Fruit fly (Drosophila melanogaster) whole organism, embryonic: Measurements from ENCODE around the gene CG17778.

Experiments used
- BEAF-32 ChIP-seq: fragments of 200-800 bp; sonication (Bioruptor generic); optimal IDR thresholded peaks from 3 replicates; lab custom pipeline; 2017; ENCODE audit warnings: missing biosample characterization, missing genetic modification characterization, mild to moderate bottlenecking, moderate library complexity, missing genetic modification reagents
- CG10209 ChIP-seq: fragments of 200-800 bp; sonication (Bioruptor generic); optimal IDR thresholded peaks from 3 replicates; lab custom pipeline; 2017; ENCODE audit warnings: missing biosample characterization, mild to moderate bottlenecking, missing genetic modification characterization, missing genetic modification reagents
- CG12391 ChIP-seq: fragments of 200-800 bp; sonication (Bioruptor generic); optimal IDR thresholded peaks from 3 replicates; lab custom pipeline; 2018; ENCODE audit warnings: missing biosample characterization, mild to moderate bottlenecking, missing genetic modification characterization, moderate library complexity
- CG12942 ChIP-seq: fragments of 200-800 bp; sonication (Bioruptor generic); optimal IDR thresholded peaks from 3 replicates; lab custom pipeline; 2016; ENCODE audit warnings: missing biosample characterization, missing genetic modification characterization
- CG13287 ChIP-seq: fragments of 200-800 bp; sonication (Bioruptor generic); IDR thresholded peaks from 2 replicates; pipeline ENCODE4 v1.3.6; 2022; ENCODE audit warnings: missing biosample characterization, missing genetic modification characterization; ENCODE audit not compliant: partially characterized antibody
- CG15514 ChIP-seq: fragments of 200-800 bp; sonication (Bioruptor generic); optimal IDR thresholded peaks from 3 replicates; lab custom pipeline; 2017; ENCODE audit warnings: missing biosample characterization, missing genetic modification characterization, mild to moderate bottlenecking, moderate library complexity, missing genetic modification reagents
- CG17359 ChIP-seq: fragments of 200-800 bp; sonication (Bioruptor generic); optimal IDR thresholded peaks from 3 replicates; lab custom pipeline; 2018; ENCODE audit warnings: missing biosample characterization, mild to moderate bottlenecking, missing genetic modification characterization, moderate library complexity
- CG2129 ChIP-seq: fragments of 200-800 bp; sonication (Bioruptor generic); IDR thresholded peaks from 2 replicates; pipeline ENCODE4 v1.3.6; 2022; ENCODE audit warnings: missing biosample characterization, missing genetic modification characterization; ENCODE audit not compliant: partially characterized antibody
- CG2202 ChIP-seq: fragments of 200-800 bp; sonication (Bioruptor generic); optimal IDR thresholded peaks from 2 replicates; lab custom pipeline; 2018; ENCODE audit warnings: missing biosample characterization, mild to moderate bottlenecking, missing genetic modification characterization
- CG31365 ChIP-seq: fragments of 200-800 bp; sonication (Bioruptor generic); optimal IDR thresholded peaks from 2 replicates; lab custom pipeline; 2018; ENCODE audit warnings: missing biosample characterization, mild to moderate bottlenecking, missing genetic modification characterization
- CG31441 ChIP-seq: fragments of 200-800 bp; sonication (Bioruptor generic); IDR thresholded peaks from 2 replicates; pipeline ENCODE4 v1.3.6; 2022; ENCODE audit warnings: missing biosample characterization, missing genetic modification characterization
- CG6272 ChIP-seq: fragments of 200-800 bp; sonication (Bioruptor generic); IDR thresholded peaks from 2 replicates; pipeline ENCODE4 v1.3.6; 2022; ENCODE audit warnings: missing biosample characterization, missing genetic modification characterization
- CG6765 ChIP-seq: fragments of 200-800 bp; sonication (Bioruptor generic); optimal IDR thresholded peaks from 3 replicates; lab custom pipeline; 2017; ENCODE audit warnings: missing biosample characterization, mild to moderate bottlenecking, missing genetic modification characterization
- CG7963 ChIP-seq: fragments of 200-800 bp; sonication (Bioruptor generic); IDR thresholded peaks from 3 replicates; pipeline ENCODE4 v1.3.6; 2022; ENCODE audit warnings: missing biosample characterization, missing genetic modification characterization; ENCODE audit not compliant: partially characterized antibody
- CG8478 ChIP-seq: fragments of >200 bp; optimal IDR thresholded peaks from 2 replicates; lab custom pipeline; 2018
- CG9797 ChIP-seq: fragments of 200-800 bp; sonication (Bioruptor generic); optimal IDR thresholded peaks from 3 replicates; lab custom pipeline; 2018; ENCODE audit warnings: missing biosample characterization, mild to moderate bottlenecking, missing genetic modification characterization
- CG9817 ChIP-seq: fragments of 200-800 bp; sonication (Bioruptor generic); optimal IDR thresholded peaks from 2 replicates; lab custom pipeline; 2018; ENCODE audit warnings: missing biosample characterization, mild to moderate bottlenecking, missing genetic modification characterization, moderate library complexity
- CG9876 ChIP-seq: fragments of 200-800 bp; sonication (Bioruptor generic); optimal IDR thresholded peaks from 2 replicates; lab custom pipeline; 2016; ENCODE audit warnings: missing biosample characterization, missing genetic modification characterization
- Dfd ChIP-seq, 2 experiments: fragments of >200 bp; optimal IDR thresholded peaks; 2 replicates each; lab custom pipeline; 2017; ENCODE audit warnings: missing biosample characterization in 2 of 2, missing genetic modification characterization in 2 of 2
- Dp ChIP-seq: fragments of 200-800 bp; sonication (Bioruptor generic); optimal IDR thresholded peaks from 2 replicates; lab custom pipeline; 2018; ENCODE audit warnings: missing biosample characterization, mild to moderate bottlenecking, missing genetic modification characterization, moderate library complexity
- Drgx ChIP-seq: fragments of 200-800 bp; sonication (Bioruptor generic); IDR thresholded peaks from 2 replicates; pipeline ENCODE4 v1.3.6; 2022; ENCODE audit warnings: missing biosample characterization, missing genetic modification characterization
- E2f1 ChIP-seq: fragments of 200-800 bp; sonication (Bioruptor generic); IDR thresholded peaks from 2 replicates; pipeline ENCODE4 v1.3.6; 2022; ENCODE audit warnings: missing biosample characterization, missing genetic modification characterization
- Hand ChIP-seq: fragments of 200-800 bp; sonication (Bioruptor generic); optimal IDR thresholded peaks from 2 replicates; lab custom pipeline; 2017; ENCODE audit warnings: mild to moderate bottlenecking, missing biosample characterization, missing genetic modification reagents, missing genetic modification characterization
- Hmr ChIP-seq: fragments of 200-800 bp; sonication (Bioruptor generic); optimal IDR thresholded peaks from 3 replicates; lab custom pipeline; 2017; ENCODE audit warnings: mild to moderate bottlenecking, missing biosample characterization, missing genetic modification reagents, missing genetic modification characterization
- PHDP ChIP-seq: fragments of 200-800 bp; sonication (Bioruptor generic); optimal IDR thresholded peaks from 3 replicates; lab custom pipeline; 2018; ENCODE audit warnings: missing biosample characterization, mild to moderate bottlenecking, missing genetic modification characterization, moderate library complexity
- Spps ChIP-seq: fragments of 200-800 bp; sonication (Bioruptor generic); optimal IDR thresholded peaks from 2 replicates; lab custom pipeline; 2018; ENCODE audit warnings: missing biosample characterization, mild to moderate bottlenecking, missing genetic modification characterization
- Trl ChIP-seq, 3 experiments: fragments of >200 bp in 2 of 3; fragments of 200-800 bp in 1 of 3; sonication (Bioruptor generic) in 1 of 3; optimal IDR thresholded peaks; 2 replicates in 1 of 3; 3 replicates in 2 of 3; lab custom pipeline; 2016 to 2017; ENCODE audit warnings: missing biosample characterization in 1 of 3, missing genetic modification characterization in 1 of 3
- Xbp1 ChIP-seq: fragments of 200-800 bp; sonication (Bioruptor generic); optimal IDR thresholded peaks from 3 replicates; lab custom pipeline; 2016; ENCODE audit warnings: missing biosample characterization, mild to moderate bottlenecking, missing genetic modification characterization
- al ChIP-seq: fragments of 200-800 bp; sonication (Bioruptor generic); IDR thresholded peaks from 2 replicates; pipeline ENCODE4 v1.3.6; 2022; ENCODE audit warnings: missing biosample characterization, missing genetic modification characterization
- chif ChIP-seq, 2 experiments: fragments of 200-800 bp; sonication (Bioruptor generic); optimal IDR thresholded peaks; 3 replicates each; lab custom pipeline; 2016; ENCODE audit warnings: missing biosample characterization in 2 of 2, missing genetic modification characterization in 2 of 2
- chn ChIP-seq: fragments of 200-800 bp; sonication (Bioruptor generic); optimal IDR thresholded peaks from 2 replicates; lab custom pipeline; 2016; ENCODE audit warnings: missing biosample characterization, missing genetic modification characterization
- ci ChIP-seq: fragments of 200-800 bp; sonication (Bioruptor generic); IDR thresholded peaks from 3 replicates; pipeline ENCODE4 v1.3.6; 2022; ENCODE audit warnings: missing biosample characterization, missing genetic modification characterization
- dysf ChIP-seq: fragments of 200-800 bp; sonication (Bioruptor generic); IDR thresholded peaks from 3 replicates; pipeline ENCODE4 v1.3.6; 2022; ENCODE audit warnings: missing biosample characterization, missing genetic modification characterization
- fu2 ChIP-seq: fragments of 200-800 bp; sonication (Bioruptor generic); optimal IDR thresholded peaks from 2 replicates; lab custom pipeline; 2016; ENCODE audit warnings: missing biosample characterization, missing genetic modification characterization
- grn ChIP-seq: fragments of 200-800 bp; sonication (Bioruptor generic); optimal IDR thresholded peaks from 3 replicates; lab custom pipeline; 2017; ENCODE audit warnings: missing biosample characterization, missing genetic modification characterization
- gt ChIP-seq: fragments of 200-800 bp; sonication (Bioruptor generic); IDR thresholded peaks from 2 replicates; pipeline ENCODE4 v1.3.6; 2022; ENCODE audit warnings: missing biosample characterization, missing genetic modification characterization
- knrl ChIP-seq: fragments of 200-800 bp; sonication (Bioruptor generic); IDR thresholded peaks from 3 replicates; pipeline ENCODE4 v1.3.6; 2022; ENCODE audit warnings: missing biosample characterization, missing genetic modification characterization; ENCODE audit not compliant: partially characterized antibody
- p53 ChIP-seq: fragments of 200-800 bp; sonication (Bioruptor generic); optimal IDR thresholded peaks from 2 replicates; lab custom pipeline; 2016; ENCODE audit warnings: missing biosample characterization, missing genetic modification characterization
- pnt ChIP-seq: fragments of 200-800 bp; sonication (Bioruptor generic); optimal IDR thresholded peaks from 3 replicates; lab custom pipeline; 2016; ENCODE audit warnings: missing biosample characterization, missing genetic modification characterization
- pzg ChIP-seq: fragments of 200-800 bp; sonication (Bioruptor generic); optimal IDR thresholded peaks from 3 replicates; lab custom pipeline; 2018; ENCODE audit warnings: missing biosample characterization, mild to moderate bottlenecking, missing genetic modification characterization, moderate library complexity
- ranshi ChIP-seq: fragments of 200-800 bp; sonication (Bioruptor generic); IDR thresholded peaks from 2 replicates; pipeline ENCODE4 v1.3.6; 2022; ENCODE audit warnings: missing biosample characterization, missing genetic modification characterization
- sd ChIP-seq: fragments of 200-800 bp; sonication (Bioruptor generic); optimal IDR thresholded peaks from 3 replicates; lab custom pipeline; 2018; ENCODE audit warnings: missing biosample characterization, mild to moderate bottlenecking, missing genetic modification characterization, moderate library complexity
- sens ChIP-seq: fragments of 200-800 bp; sonication (Bioruptor generic); peaks from one replicate; lab custom pipeline; 2016; ENCODE audit warnings: missing biosample characterization, missing genetic modification characterization
- shn ChIP-seq: fragments of 200-800 bp; sonication (Bioruptor generic); optimal IDR thresholded peaks from 3 replicates; lab custom pipeline; 2016; ENCODE audit warnings: missing biosample characterization, missing genetic modification characterization
- sima ChIP-seq: fragments of 200-800 bp; sonication (Bioruptor generic); optimal IDR thresholded peaks from 2 replicates; lab custom pipeline; 2016; ENCODE audit warnings: missing biosample characterization, missing genetic modification characterization
- sna ChIP-seq: fragments of 200-800 bp; sonication (Bioruptor generic); IDR thresholded peaks from 2 replicates; pipeline ENCODE4 v1.3.6; 2022; ENCODE audit warnings: missing biosample characterization, missing genetic modification characterization; ENCODE audit not compliant: partially characterized antibody
- so ChIP-seq: fragments of 200-800 bp; sonication (Bioruptor generic); IDR thresholded peaks from 3 replicates; pipeline ENCODE4 v1.3.6; 2022; ENCODE audit warnings: missing biosample characterization, missing genetic modification characterization
- twi ChIP-seq: fragments of 200-800 bp; optimal IDR thresholded peaks from 2 replicates; lab custom pipeline; 2019; ENCODE audit warnings: missing biosample characterization, mild to moderate bottlenecking, missing genetic modification characterization, moderate library complexity
- tx ChIP-seq: fragments of 200-800 bp; sonication (Bioruptor generic); optimal IDR thresholded peaks from 2 replicates; lab custom pipeline; 2016; ENCODE audit warnings: missing biosample characterization, missing genetic modification characterization
- yki ChIP-seq: fragments of >200 bp; optimal IDR thresholded peaks from 3 replicates; lab custom pipeline; 2018

CG17778 gene

DNA sequence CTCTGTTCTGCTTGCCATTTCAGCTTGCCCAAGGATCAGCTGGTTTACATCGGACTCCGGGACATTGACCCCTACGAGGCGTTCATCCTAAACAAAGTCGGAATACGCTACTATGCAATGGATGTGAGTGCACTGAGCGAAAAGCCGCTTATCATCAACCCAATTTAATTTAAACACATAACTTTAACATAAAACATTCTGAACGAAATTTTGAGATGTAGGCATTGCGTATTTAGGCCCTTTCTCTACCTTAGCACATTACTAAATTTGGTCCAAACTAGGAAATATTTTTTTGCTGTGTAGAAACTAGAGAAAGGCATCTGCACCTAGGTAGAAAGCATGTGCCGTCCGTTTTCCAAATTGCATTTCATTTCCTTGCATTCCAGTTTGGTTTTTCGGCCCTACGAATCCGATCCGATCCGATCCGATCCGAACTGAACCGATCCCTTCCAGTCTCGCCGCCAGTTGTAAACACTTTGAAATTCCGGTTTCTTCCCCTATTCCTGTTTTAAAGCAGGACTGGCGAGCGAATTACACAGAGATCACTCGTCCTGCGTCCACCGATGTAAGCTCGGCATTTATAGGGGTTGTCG is 32.2 kb downstream of the CG17778 start (continued):
- peak; percentile 59 to 91 for TF ChIP-seq chif (GFP tag; optimal IDR thresholded peaks at IDR 0.05; lab: Kevin White, UChicago)
- no peak for TF ChIP-seq Trl (optimal IDR thresholded peaks at IDR 0.05; lab: Kevin White, UChicago)
- peak; percentile 76 for TF ChIP-seq Trl (GFP tag; optimal IDR thresholded peaks at IDR 0.05; lab: Kevin White, UChicago)
- no peak for TF ChIP-seq CG2129 (GFP tag; lab: Robert Waterston, UW)
- peak; percentile 68 for TF ChIP-seq pnt
- TF ChIP-seq sna (GFP tag; lab: Robert Waterston, UW): no peak
- TF ChIP-seq tx (GFP tag; lab: Kevin White, UChicago): peak; percentile 44
- peak; percentile 76 for TF ChIP-seq CG12391 (tag; lab: Kevin White, UChicago)
- 0 out of 2 replicates have a peak, but pooled peaks have one; percentile 12 for TF ChIP-seq gt (GFP tag; lab: Robert Waterston, UW)
- TF ChIP-seq shn (GFP tag; lab: Kevin White, UChicago): peak; percentile 35
- TF ChIP-seq CG13287 (GFP tag; lab: Robert Waterston, UW): no peak
- TF ChIP-seq grn (GFP tag; lab: Kevin White, UChicago): no peak
- TF ChIP-seq CG31441 (GFP tag; lab: Robert Waterston, UW): peak; percentile 66
- no peak for TF ChIP-seq sd (tag; lab: Kevin White, UChicago)
- no peak for TF ChIP-seq CG15514 (GFP tag; lab: Kevin White, UChicago)
- TF ChIP-seq p53 (GFP tag; lab: Kevin White, UChicago): peak; percentile 2
- TF ChIP-seq CG8478 (lab: Kevin White, UChicago): no peak
- peak; percentile 46 for TF ChIP-seq Xbp1 (GFP tag; lab: Kevin White, UChicago)
- TF ChIP-seq CG10209 (GFP tag; lab: Kevin White, UChicago): peak; percentile 65
- peak; percentile 8 for TF ChIP-seq CG17359 (tag; lab: Kevin White, UChicago)
- TF ChIP-seq CG12942 (GFP tag; lab: Kevin White, UChicago): peak; percentile 12
- no peak for TF ChIP-seq dysf (GFP tag; lab: Robert Waterston, UW)
- TF ChIP-seq Hand: no peak
- TF ChIP-seq Dfd (GFP tag; optimal IDR thresholded peaks at IDR 0.05; lab: Kevin White, UChicago): no peak
- no peak for TF ChIP-seq CG31365
- no peak for TF ChIP-seq so (GFP tag; lab: Robert Waterston, UW)
- TF ChIP-seq Dp: no peak
- TF ChIP-seq Hmr (GFP tag; lab: Kevin White, UChicago): no peak
- TF ChIP-seq sima (GFP tag; lab: Kevin White, UChicago): peak; percentile 18
- TF ChIP-seq chn: peak; percentile 75
- no peak for TF ChIP-seq E2f1 (GFP tag; lab: Robert Waterston, UW)
- TF ChIP-seq CG9817: no peak
- TF ChIP-seq CG7963 (GFP tag; lab: Robert Waterston, UW): no peak
- TF ChIP-seq CG9876: no peak
- no peak for TF ChIP-seq BEAF-32 (GFP tag; lab: Kevin White, UChicago)
- no peak for TF ChIP-seq yki
- no peak for TF ChIP-seq knrl
- TF ChIP-seq al (GFP tag; lab: Robert Waterston, UW): no peak
- peak; percentile 71; the same call in 2 of the 3 replicates for TF ChIP-seq ci (GFP tag; lab: Robert Waterston, UW)
- TF ChIP-seq CG6272: no peak
- no peak for TF ChIP-seq pzg (GFP tag; lab: Kevin White, UChicago)
- TF ChIP-seq CG2202: peak; percentile 62
- TF ChIP-seq PHDP (tag; lab: Kevin White, UChicago): no peak
- no peak for TF ChIP-seq fu2 (GFP tag; lab: Kevin White, UChicago)
- peak; percentile 29 for TF ChIP-seq Spps (tag; lab: Kevin White, UChicago)
- no peak for TF ChIP-seq ranshi (GFP tag; lab: Robert Waterston, UW)
- TF ChIP-seq Drgx: no peak
- no peak for TF ChIP-seq CG9797 (GFP tag; lab: Kevin White, UChicago)
- peak; percentile 44 for TF ChIP-seq twi (tag; lab: Kevin White, UChicago)
- peak; percentile 95 for TF ChIP-seq sens (GFP tag; lab: Kevin White, UChicago)
- TF ChIP-seq CG6765 (GFP tag; lab: Kevin White, UChicago): no peak
